Worm (Caenorhabditis elegans) whole organism, young adult: ENCODE results near the gene sor-3.

Experiments
- F49E8.2 ChIP-seq: sonication (generic microtip); optimal IDR thresholded peaks from 3 replicates; lab custom pipeline; 2017; ENCODE audit warnings: missing genetic modification characterization, mild to moderate bottlenecking, missing compliant biosample characterization, antibody characterized with exemption, moderate library complexity; ENCODE audit not compliant: insufficient read depth
- T26A5.8 ChIP-seq: sonication (generic microtip); optimal IDR thresholded peaks from 2 replicates; lab custom pipeline; 2016; ENCODE audit warnings: missing genetic modification characterization, missing compliant biosample characterization
- athp-1 ChIP-seq: sonication (generic microtip); optimal IDR thresholded peaks from 2 replicates; lab custom pipeline; 2017; ENCODE audit warnings: mild to moderate bottlenecking, missing genetic modification characterization, missing compliant biosample characterization
- ceh-40 ChIP-seq: fragments of 200-800 bp; sonication (Bioruptor generic); IDR thresholded peaks from 2 replicates; pipeline ENCODE4 v1.3.6; 2022; ENCODE audit warnings: missing genetic modification characterization, missing compliant biosample characterization
- ekl-4 ChIP-seq: fragments of 200-800 bp; sonication (Bioruptor generic); IDR thresholded peaks from 2 replicates; pipeline ENCODE4 v1.3.6; 2022; ENCODE audit warnings: missing genetic modification reagents, missing genetic modification characterization, missing compliant biosample characterization
- nfyb-1 ChIP-seq: fragments of 200-800 bp; sonication (Bioruptor generic); IDR thresholded peaks from 2 replicates; pipeline ENCODE4 v1.3.6; 2022; ENCODE audit warnings: missing genetic modification reagents, missing genetic modification characterization, missing compliant biosample characterization
- sea-2 ChIP-seq: fragments of 200-800 bp; sonication (Bioruptor generic); IDR thresholded peaks from 2 replicates; pipeline ENCODE4 v1.3.6; 2022; ENCODE audit warnings: missing genetic modification characterization, missing compliant biosample characterization
- unc-62 ChIP-seq: fragments of 150-350 bp; optimal IDR thresholded peaks from 2 replicates; lab custom pipeline; 2014; ENCODE audit warnings: missing biosample characterization, missing genetic modification reagents, missing genetic modification characterization
- xnd-1 ChIP-seq: sonication (generic microtip); optimal IDR thresholded peaks from 2 replicates; lab custom pipeline; 2016; ENCODE audit warnings: missing genotype, missing genetic modification reagents, missing genetic modification characterization, missing compliant biosample characterization
- zfh-2 ChIP-seq: fragments of 200-800 bp; sonication (Bioruptor generic); conservative IDR thresholded peaks from 2 replicates; pipeline ENCODE4 v1.3.6; 2022; ENCODE audit warnings: missing genetic modification reagents, missing genetic modification characterization, missing compliant biosample characterization
- zim-3 ChIP-seq: sonication (generic microtip); optimal IDR thresholded peaks from 2 replicates; lab custom pipeline; 2017; ENCODE audit warnings: mild to moderate bottlenecking, missing genetic modification characterization, moderate library complexity, missing compliant biosample characterization
- ztf-22 ChIP-seq: fragments of 200-800 bp; sonication (Bioruptor generic); optimal IDR thresholded peaks from 2 replicates; lab custom pipeline; 2018; ENCODE audit warnings: mild to moderate bottlenecking, missing genetic modification characterization, moderate library complexity, missing compliant biosample characterization

ce11 chrX:311211-311610 is 42.2 kb upstream of the sor-3 start, which contains the start of gene nlp-64:
- TF ChIP-seq F49E8.2: no peak
- no peak for TF ChIP-seq ceh-40 (GFP tag; lab: Robert Waterston, UW)
- no peak for TF ChIP-seq zfh-2 (GFP tag; lab: Robert Waterston, UW)
- TF ChIP-seq zim-3: no peak
- TF ChIP-seq T26A5.8 (tag; lab: Kevin White, UChicago): no peak
- no peak for TF ChIP-seq ekl-4 (GFP tag; lab: Robert Waterston, UW)
- TF ChIP-seq ztf-22: no peak
- no peak for TF ChIP-seq athp-1
- no peak for TF ChIP-seq nfyb-1 (GFP tag; lab: Robert Waterston, UW)
- TF ChIP-seq sea-2 (GFP tag; lab: Robert Waterston, UW): no peak
- no peak for TF ChIP-seq xnd-1 (tag; lab: Kevin White, UChicago)
- TF ChIP-seq unc-62 (GFP tag; lab: Kevin White, UChicago): no peak
